Worm (Caenorhabditis elegans): ENCODE data around the gene E02H4.4.

- TF ChIP-seq mab-5 (tag; optimal IDR thresholded peaks at IDR 0.05) (no peak), ztf-11 (tag; optimal IDR thresholded peaks at IDR 0.05) (no peak), sptf-1 (tag; optimal IDR thresholded peaks at IDR 0.05) (no peak), unc-39 (tag; optimal IDR thresholded peaks at IDR 0.05) (no peak)
These were observed 10.2 kb upstream of the E02H4.4 start, which contains the start of gene K04C1.5 for ce11 chrX:14247436-14248103.

Measured in whole organism, mixed stage, embryonic.